Fruit fly (Drosophila melanogaster): ENCODE measurements around the gene CG13667.

DNA sequence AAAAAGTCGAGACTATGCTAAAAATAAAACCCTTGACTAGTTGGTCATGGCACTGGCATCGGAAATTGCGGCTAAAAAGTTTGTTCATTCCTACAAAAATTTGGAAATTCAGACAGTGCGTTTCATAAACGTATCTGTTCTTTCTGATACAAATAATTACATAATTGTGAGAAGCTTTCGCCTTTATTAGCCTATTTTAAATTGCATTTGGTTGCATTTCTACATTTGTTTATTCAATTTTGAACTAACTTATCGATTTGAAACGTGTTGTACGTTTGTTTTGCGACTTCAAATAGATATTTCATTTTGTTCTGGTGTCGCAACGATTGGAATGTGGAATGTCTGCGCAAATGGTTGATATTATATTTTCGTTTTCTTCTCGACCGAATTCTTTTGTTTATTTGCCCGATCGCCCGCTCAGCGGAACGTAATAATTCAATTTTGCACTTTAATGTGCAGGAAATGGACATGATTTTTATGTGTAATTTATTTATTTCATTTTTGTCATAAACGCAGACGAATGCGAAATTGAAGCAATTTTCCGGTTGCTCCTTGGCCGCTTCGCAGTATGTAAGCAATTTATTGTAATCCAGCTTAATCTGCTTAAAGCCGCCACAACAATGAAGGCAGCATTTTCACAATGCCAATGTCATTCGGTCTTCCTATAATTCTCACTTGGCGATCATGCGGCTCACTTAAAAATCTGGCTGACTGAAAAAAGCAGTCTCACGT lies 41.0 kb downstream of the CG13667 start:
- TF ChIP-seq toe (GFP tag; optimal IDR thresholded peaks at IDR 0.05): no peak
- no peak for TF ChIP-seq CG11617 (GFP tag; optimal IDR thresholded peaks at IDR 0.05)
- TF ChIP-seq Hr96 (GFP tag; optimal IDR thresholded peaks at IDR 0.05): no peak
- TF ChIP-seq cnc (optimal IDR thresholded peaks at IDR 0.05): no peak
- no peak for TF ChIP-seq Mnt (GFP tag; optimal IDR thresholded peaks at IDR 0.05)
- TF ChIP-seq pad (GFP tag; optimal IDR thresholded peaks at IDR 0.05): no peak
- TF ChIP-seq Clk (GFP tag; optimal IDR thresholded peaks at IDR 0.05): no peak
- no peak for TF ChIP-seq CG33017 (tag; optimal IDR thresholded peaks at IDR 0.05)
- no peak for TF ChIP-seq CG7101 (tag; optimal IDR thresholded peaks at IDR 0.05)
- TF ChIP-seq bab1 (GFP tag; optimal IDR thresholded peaks at IDR 0.05): no peak
- no peak for TF ChIP-seq kay (GFP tag; ENCODE audit: borderline replicate concordance)

Measured in whole organism, adult.